Worm (Caenorhabditis elegans) whole organism, late embryonic: Measurements from ENCODE around the gene sri-9.

Experiments
- K02D7.2 ChIP-seq: sonication (generic microtip); optimal IDR thresholded peaks from 2 replicates; lab custom pipeline; 2017; ENCODE audit warnings: mild to moderate bottlenecking, missing genetic modification characterization, missing compliant biosample characterization
- ahr-1 ChIP-seq: sonication (generic microtip); optimal IDR thresholded peaks from 2 replicates; lab custom pipeline; 2016; ENCODE audit warnings: missing genetic modification characterization, missing compliant biosample characterization
- ceh-24 ChIP-seq: sonication (generic microtip); optimal IDR thresholded peaks from 2 replicates; lab custom pipeline; 2016; ENCODE audit warnings: mild to moderate bottlenecking, missing genetic modification characterization, missing compliant biosample characterization
- dmd-4 ChIP-seq: sonication (generic microtip); optimal IDR thresholded peaks from 2 replicates; lab custom pipeline; 2016; ENCODE audit warnings: borderline replicate concordance, missing genetic modification characterization, missing compliant biosample characterization
- fkh-10 ChIP-seq: fragments of 150-350 bp; optimal IDR thresholded peaks from 2 replicates; lab custom pipeline; 2014; ENCODE audit warnings: missing biosample characterization, missing genetic modification reagents, missing genetic modification characterization
- lin-11 ChIP-seq: fragments of 200-800 bp; sonication (Bioruptor generic); optimal IDR thresholded peaks from 2 replicates; lab custom pipeline; 2018; ENCODE audit warnings: mild to moderate bottlenecking, missing genetic modification characterization, missing compliant biosample characterization
- madf-2 ChIP-seq: sonication (generic microtip); optimal IDR thresholded peaks from 2 replicates; lab custom pipeline; 2017; ENCODE audit warnings: missing genetic modification characterization, missing compliant biosample characterization
- nfya-1 ChIP-seq: sonication (generic microtip); optimal IDR thresholded peaks from 2 replicates; lab custom pipeline; 2017; ENCODE audit warnings: missing genetic modification characterization, mild to moderate bottlenecking, missing compliant biosample characterization, antibody characterized with exemption, moderate library complexity
- nhr-11 ChIP-seq: fragments of 150-350 bp; optimal IDR thresholded peaks from 2 replicates; lab custom pipeline; 2014; ENCODE audit warnings: missing biosample characterization, missing genetic modification characterization
- nhr-232 ChIP-seq: sonication (generic microtip); optimal IDR thresholded peaks from 2 replicates; lab custom pipeline; 2016; ENCODE audit warnings: missing genetic modification characterization, missing compliant biosample characterization
- npax-4 ChIP-seq: sonication (generic microtip); optimal IDR thresholded peaks from 2 replicates; lab custom pipeline; 2016; ENCODE audit warnings: missing genetic modification characterization, missing compliant biosample characterization
- odd-2 ChIP-seq: sonication (generic microtip); optimal IDR thresholded peaks from 2 replicates; lab custom pipeline; 2017; ENCODE audit warnings: antibody characterized with exemption, mild to moderate bottlenecking, missing genetic modification characterization, missing compliant biosample characterization
- pat-9 ChIP-seq: fragments of 200-800 bp; sonication (Bioruptor generic); optimal IDR thresholded peaks from 2 replicates; lab custom pipeline; 2018; ENCODE audit warnings: mild to moderate bottlenecking, missing genetic modification characterization, moderate library complexity, missing compliant biosample characterization
- tbx-7 ChIP-seq: sonication (generic microtip); optimal IDR thresholded peaks from 2 replicates; lab custom pipeline; 2016; ENCODE audit warnings: missing genotype, missing genetic modification characterization, missing compliant biosample characterization

The sri-9 gene

ce11 chrV:17042263-17042662 is 41.0 kb downstream of the sri-9 start, which contains the start of gene hpo-33:
Gene hpo-33 (plus strand): TSS chrV:17042563.
- TF ChIP-seq ceh-24 (no peak), nfya-1 (tag; lab: Kevin White, UChicago) (no peak), nhr-11 (tag; lab: Kevin White, UChicago) (no peak)

- TF ChIP-seq madf-2 (tag; lab: Kevin White, UChicago), result no peak
- TF ChIP-seq lin-11 (tag; lab: Kevin White, UChicago), result no peak
- TF ChIP-seq nhr-232, result no peak
- TF ChIP-seq dmd-4 (tag; lab: Kevin White, UChicago), result no peak
- TF ChIP-seq ceh-24, result no peak
- TF ChIP-seq fkh-10 (GFP tag; lab: Kevin White, UChicago), result no peak
- TF ChIP-seq K02D7.2 (tag; lab: Kevin White, UChicago), result no peak
- no peak for TF ChIP-seq npax-4 (tag; lab: Kevin White, UChicago)
- TF ChIP-seq pat-9, result no peak
- no peak for TF ChIP-seq tbx-7 (tag; lab: Kevin White, UChicago)
- TF ChIP-seq odd-2, result no peak
- TF ChIP-seq ahr-1 (tag; lab: Kevin White, UChicago), result no peak
- TF ChIP-seq, all 69 proteins: peak for 0
These were observed 43.2 kb downstream of the sri-9 start, which contains the start of gene F28B1.2 for ce11 chrV:17044500-17044899. Gene F28B1.2 (plus strand): TSS chrV:17044800.
